Fruit fly (Drosophila melanogaster): ENCODE results near the gene S.

DNA sequence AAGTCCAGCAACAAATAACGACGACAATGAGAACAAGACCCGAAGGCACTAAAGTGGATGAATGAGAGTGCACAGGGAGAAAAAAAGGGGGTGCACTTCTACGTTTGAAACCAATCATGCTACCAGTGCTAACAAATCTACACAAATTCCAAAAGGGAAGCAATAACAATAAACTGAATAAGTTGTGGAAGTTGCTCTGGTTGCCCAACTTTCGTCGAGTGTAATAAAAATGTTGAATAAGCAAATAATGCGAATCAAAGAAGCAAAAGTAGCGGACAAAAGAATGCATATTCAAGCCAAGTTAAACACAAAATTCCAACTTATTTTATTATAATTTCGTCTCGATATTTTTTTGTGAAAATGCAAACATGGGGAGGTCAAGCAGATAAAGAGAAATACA, 14.1 kb upstream of the S start:
- no peak for TF ChIP-seq CG14014 (GFP tag; IDR thresholded peaks at IDR 0.05)
- TF ChIP-seq Atf-2 (GFP tag; optimal IDR thresholded peaks at IDR 0.05), result no peak
- TF ChIP-seq HHEX (GFP tag; optimal IDR thresholded peaks at IDR 0.05), result no peak
- no peak for TF ChIP-seq Hmx (GFP tag; optimal IDR thresholded peaks at IDR 0.05)
